Worm (Caenorhabditis elegans) whole organism, L1 larva: ENCODE data around the gene lron-4.

ENCODE experiments used
- C04F5.9 ChIP-seq: sonication (generic microtip); optimal IDR thresholded peaks from 2 replicates; lab custom pipeline; 2016; ENCODE audit warnings: missing genetic modification characterization, missing compliant biosample characterization
- C16A3.4 ChIP-seq: fragments of 150-350 bp; optimal IDR thresholded peaks from 2 replicates; lab custom pipeline; 2014; ENCODE audit warnings: missing biosample characterization, missing genetic modification characterization
- C34B4.2 ChIP-seq: sonication (generic microtip); optimal IDR thresholded peaks from 2 replicates; lab custom pipeline; 2017; ENCODE audit warnings: mild to moderate bottlenecking, missing genetic modification characterization, missing compliant biosample characterization
- aha-1 ChIP-seq: fragments of 150-350 bp; optimal IDR thresholded peaks from 2 replicates; lab custom pipeline; 2014; ENCODE audit warnings: missing biosample characterization, missing genetic modification characterization
- aly-2 ChIP-seq: fragments of 150-350 bp; optimal IDR thresholded peaks from 2 replicates; lab custom pipeline; 2014; ENCODE audit warnings: missing biosample characterization, missing genetic modification characterization
- ceh-8 ChIP-seq: fragments of 200-800 bp; sonication (Bioruptor generic); optimal IDR thresholded peaks from 2 replicates; lab custom pipeline; 2018; ENCODE audit warnings: mild to moderate bottlenecking, missing genetic modification characterization, moderate library complexity, missing compliant biosample characterization
- ceh-82 ChIP-seq, 3 experiments: fragments of 150-350 bp in 1 of 3; sonication (generic microtip) in 2 of 3; optimal IDR thresholded peaks; 2 replicates each; lab custom pipeline; 2014 to 2017; ENCODE audit warnings: missing biosample characterization in 3 of 3, missing genetic modification characterization in 3 of 3
- ces-1 ChIP-seq: fragments of 150-350 bp; optimal IDR thresholded peaks from 2 replicates; lab custom pipeline; 2014; ENCODE audit warnings: missing biosample characterization, missing genetic modification reagents, missing genetic modification characterization
- dpl-1 ChIP-seq, 3 experiments: fragments of 150-350 bp in 2 of 3; sonication (generic microtip) in 1 of 3; optimal IDR thresholded peaks; 2 replicates each; lab custom pipeline; 2014 to 2017; ENCODE audit warnings: missing biosample characterization in 3 of 3, missing genetic modification characterization in 3 of 3, missing genetic modification reagents in 3 of 3
- dsc-1 ChIP-seq: sonication (generic microtip); optimal IDR thresholded peaks from 2 replicates; lab custom pipeline; 2016; ENCODE audit warnings: mild to moderate bottlenecking, missing genetic modification characterization, missing compliant biosample characterization
- efl-1 ChIP-seq, 4 experiments: fragments of 150-350 bp; optimal IDR thresholded peaks in 3 of 4; peaks in 1 of 4; 1 replicate in 1 of 4; 2 replicates in 3 of 4; lab custom pipeline; 2014; ENCODE audit warnings: missing biosample characterization in 2 of 4, missing genetic modification characterization in 2 of 4, missing genetic modification reagents in 2 of 4
- efl-3 ChIP-seq: fragments of 200-800 bp; sonication (Bioruptor generic); optimal IDR thresholded peaks from 2 replicates; lab custom pipeline; 2018; ENCODE audit warnings: mild to moderate bottlenecking, missing genetic modification characterization, missing compliant biosample characterization
- egl-27 ChIP-seq, 2 experiments: fragments of 150-350 bp in 1 of 2; sonication (generic microtip); optimal IDR thresholded peaks; 3 replicates each; lab custom pipeline; 2017 to 2018; ENCODE audit warnings: missing biosample characterization in 2 of 2, missing genetic modification characterization in 2 of 2, missing genetic modification reagents in 2 of 2
- fkh-10 ChIP-seq: sonication (generic microtip); optimal IDR thresholded peaks from 2 replicates; lab custom pipeline; 2017; ENCODE audit warnings: missing biosample characterization, missing genetic modification reagents, missing genetic modification characterization
- fkh-8 ChIP-seq: sonication (generic microtip); optimal IDR thresholded peaks from 2 replicates; lab custom pipeline; 2016; ENCODE audit warnings: mild to moderate bottlenecking, missing genetic modification characterization, missing compliant biosample characterization
- hlh-4 ChIP-seq: sonication (generic microtip); optimal IDR thresholded peaks from 2 replicates; lab custom pipeline; 2016; ENCODE audit warnings: mild to moderate bottlenecking, missing genetic modification characterization, missing compliant biosample characterization
- hpl-2 ChIP-seq: fragments of 150-350 bp; optimal IDR thresholded peaks from 2 replicates; lab custom pipeline; 2014; ENCODE audit warnings: missing biosample characterization, missing genetic modification reagents, missing genetic modification characterization
- isw-1 ChIP-seq: fragments of 200-800 bp; sonication (Bioruptor generic); IDR thresholded peaks from 2 replicates; pipeline ENCODE4 v1.3.6; 2022; ENCODE audit warnings: missing genetic modification characterization, missing compliant biosample characterization
- jun-1 ChIP-seq: fragments of 150-350 bp; optimal IDR thresholded peaks from 2 replicates; lab custom pipeline; 2014; ENCODE audit warnings: missing biosample characterization, missing genetic modification reagents, missing genetic modification characterization
- lin-13 ChIP-seq: fragments of 150-350 bp; optimal IDR thresholded peaks from 2 replicates; lab custom pipeline; 2014; ENCODE audit warnings: missing biosample characterization, missing genetic modification reagents, missing genetic modification characterization
- lin-14 ChIP-seq: fragments of 200-800 bp; sonication (Bioruptor generic); optimal IDR thresholded peaks from 2 replicates; lab custom pipeline; 2018; ENCODE audit warnings: mild to moderate bottlenecking, missing genetic modification characterization, moderate library complexity, missing compliant biosample characterization
- lin-15B ChIP-seq: fragments of 150-350 bp; sonication (generic microtip); optimal IDR thresholded peaks from 3 replicates; lab custom pipeline; 2014; ENCODE audit warnings: missing biosample characterization, missing genetic modification characterization
- lin-35 ChIP-seq, 2 experiments: fragments of 150-350 bp; optimal IDR thresholded peaks; 2 replicates each; lab custom pipeline; 2014; ENCODE audit warnings: missing biosample characterization in 2 of 2, missing genetic modification characterization in 2 of 2, missing genetic modification reagents in 2 of 2
- lir-3 ChIP-seq: sonication (generic microtip); optimal IDR thresholded peaks from 2 replicates; lab custom pipeline; 2016; ENCODE audit warnings: mild to moderate bottlenecking, missing genetic modification characterization, moderate library complexity, missing compliant biosample characterization; ENCODE audit not compliant: poor library complexity
- mab-9 ChIP-seq: fragments of 200-800 bp; sonication (Bioruptor generic); IDR thresholded peaks from 2 replicates; pipeline ENCODE4 v1.3.6; 2022; ENCODE audit warnings: missing genetic modification reagents, missing genetic modification characterization, missing compliant biosample characterization
- mdl-1 ChIP-seq, 2 experiments: fragments of 150-350 bp; optimal IDR thresholded peaks; 2 replicates each; lab custom pipeline; 2014 to 2017; ENCODE audit warnings: missing biosample characterization in 2 of 2, missing genetic modification characterization in 2 of 2, inconsistent platforms in 1 of 2
- mef-2 ChIP-seq: fragments of 150-350 bp; optimal IDR thresholded peaks from 2 replicates; lab custom pipeline; 2014; ENCODE audit warnings: missing biosample characterization, missing genetic modification characterization
- nhr-20 ChIP-seq: sonication (generic microtip); optimal IDR thresholded peaks from 2 replicates; lab custom pipeline; 2016; ENCODE audit warnings: mild to moderate bottlenecking, missing genetic modification characterization, missing compliant biosample characterization
- nhr-28 ChIP-seq: fragments of 150-350 bp; optimal IDR thresholded peaks from 2 replicates; lab custom pipeline; 2014; ENCODE audit warnings: missing biosample characterization, missing genetic modification characterization
- nhr-47 ChIP-seq: sonication (generic microtip); optimal IDR thresholded peaks from 2 replicates; lab custom pipeline; 2016; ENCODE audit warnings: mild to moderate bottlenecking, missing genetic modification characterization, moderate library complexity, missing compliant biosample characterization
- nhr-76 ChIP-seq: sonication (generic microtip); optimal IDR thresholded peaks from 2 replicates; lab custom pipeline; 2017; ENCODE audit warnings: missing biosample characterization, missing genetic modification characterization
- nhr-77 ChIP-seq: fragments of 150-350 bp; optimal IDR thresholded peaks from 2 replicates; lab custom pipeline; 2014; ENCODE audit warnings: missing biosample characterization, missing genetic modification characterization
- nhr-84 ChIP-seq: sonication (generic microtip); optimal IDR thresholded peaks from 2 replicates; lab custom pipeline; 2017; ENCODE audit warnings: missing biosample characterization, missing genetic modification characterization
- nhr-90 ChIP-seq: sonication (generic microtip); optimal IDR thresholded peaks from 2 replicates; lab custom pipeline; 2016; ENCODE audit warnings: mild to moderate bottlenecking, missing genetic modification characterization, missing compliant biosample characterization; ENCODE audit not compliant: poor library complexity
- pax-3 ChIP-seq: fragments of 200-800 bp; sonication (Bioruptor generic); optimal IDR thresholded peaks from 2 replicates; lab custom pipeline; 2018; ENCODE audit warnings: mild to moderate bottlenecking, missing genetic modification characterization, moderate library complexity, missing compliant biosample characterization
- skn-1 ChIP-seq: fragments of 150-350 bp; optimal IDR thresholded peaks from 2 replicates; lab custom pipeline; 2014; ENCODE audit warnings: missing biosample characterization, missing genetic modification characterization
- snpc-4 ChIP-seq: fragments of 150-350 bp; optimal IDR thresholded peaks from 2 replicates; lab custom pipeline; 2014; ENCODE audit warnings: missing biosample characterization, missing genetic modification characterization
- sox-4 ChIP-seq: sonication (generic microtip); optimal IDR thresholded peaks from 2 replicates; lab custom pipeline; 2016; ENCODE audit warnings: missing genetic modification characterization, missing compliant biosample characterization
- sptf-1 ChIP-seq: fragments of 150-350 bp; optimal IDR thresholded peaks from 2 replicates; lab custom pipeline; 2014; ENCODE audit warnings: missing biosample characterization, missing genetic modification characterization
- sup-37 ChIP-seq: fragments of 200-800 bp; sonication (Bioruptor generic); optimal IDR thresholded peaks from 2 replicates; lab custom pipeline; 2018; ENCODE audit warnings: mild to moderate bottlenecking, missing genetic modification characterization, missing compliant biosample characterization
- tlp-1 ChIP-seq: fragments of 150-350 bp; optimal IDR thresholded peaks from 2 replicates; lab custom pipeline; 2014; ENCODE audit warnings: missing biosample characterization, missing genetic modification characterization
- unc-130 ChIP-seq: fragments of 150-350 bp; optimal IDR thresholded peaks from 2 replicates; lab custom pipeline; 2017; ENCODE audit warnings: missing biosample characterization, missing genetic modification characterization, inconsistent platforms
- unc-30 ChIP-seq: sonication (generic microtip); optimal IDR thresholded peaks from 2 replicates; lab custom pipeline; 2017; ENCODE audit warnings: missing biosample characterization, missing genetic modification characterization
- unc-62 ChIP-seq: fragments of 150-350 bp; optimal IDR thresholded peaks from 2 replicates; lab custom pipeline; 2014; ENCODE audit warnings: missing biosample characterization, missing genetic modification reagents, missing genetic modification characterization
- unc-98 ChIP-seq: fragments of 200-800 bp; sonication (Bioruptor generic); IDR thresholded peaks from 2 replicates; pipeline ENCODE4 v1.3.6; 2022; ENCODE audit warnings: missing genetic modification characterization, missing compliant biosample characterization
- vab-15 ChIP-seq: sonication (generic microtip); optimal IDR thresholded peaks from 2 replicates; lab custom pipeline; 2017; ENCODE audit warnings: missing genotype, mild to moderate bottlenecking, missing genetic modification characterization, missing compliant biosample characterization
- zag-1 ChIP-seq: fragments of 150-350 bp; optimal IDR thresholded peaks from 2 replicates; lab custom pipeline; 2014; ENCODE audit warnings: missing biosample characterization, missing genetic modification characterization
- ztf-11 ChIP-seq, 2 experiments: sonication (generic microtip); optimal IDR thresholded peaks; 2 replicates each; lab custom pipeline; 2016 to 2017; ENCODE audit warnings: missing genetic modification characterization in 2 of 2, missing biosample characterization in 1 of 2, missing compliant biosample characterization in 1 of 2
- ztf-4 ChIP-seq: fragments of 150-350 bp; optimal IDR thresholded peaks from 2 replicates; lab custom pipeline; 2014; ENCODE audit warnings: missing biosample characterization, missing genetic modification characterization

Gene lron-4

ce11 chrII:8112063-8112462 lies at the start of gene lron-4:
Gene lron-4, minus strand, starts transcription at chrII:8112163.
- TF ChIP-seq nhr-76 (tag; lab: Kevin White, UChicago): no peak
- peak; percentile 15 for TF ChIP-seq fkh-8
- TF ChIP-seq, all 84 proteins: peak for 1

ce11 chrII:8160916-8161315 lies 49.0 kb upstream of the lron-4 start:
- TF ChIP-seq jun-1 (tag; lab: Kevin White, UChicago) (no peak), ztf-4 (tag; lab: Kevin White, UChicago) (no peak), aly-2 (no peak), aha-1 (tag; lab: Kevin White, UChicago) (no peak), lin-35 (GFP tag; optimal IDR thresholded peaks at IDR 0.05; lab: Kevin White, UChicago) (no peak), sox-4 (no peak), nhr-76 (tag; lab: Kevin White, UChicago) (no peak), hlh-4 (no peak), isw-1 (GFP tag; lab: Robert Waterston, UW) (no peak), skn-1 (tag; lab: Kevin White, UChicago) (no peak), sup-37 (GFP tag; lab: Kevin White, UChicago) (no peak), mdl-1 (tag; optimal IDR thresholded peaks at IDR 0.05; lab: Kevin White, UChicago) (no peak), efl-3 (GFP tag; lab: Kevin White, UChicago) (no peak), lir-3 (tag; lab: Kevin White, UChicago) (no peak), nhr-90 (no peak), zag-1 (tag; lab: Kevin White, UChicago) (no peak), nhr-84 (tag; lab: Kevin White, UChicago) (no peak)

- TF ChIP-seq efl-1 (optimal IDR thresholded peaks at IDR 0.05; lab: Kevin White, UChicago): peak; percentile 85 to 86
- TF ChIP-seq efl-1 (GFP tag; optimal IDR thresholded peaks at IDR 0.05 in 1 of 2; lab: Kevin White, UChicago): peak; percentile 88 to 99
- no peak for TF ChIP-seq tlp-1 (tag; lab: Kevin White, UChicago)
- TF ChIP-seq pax-3 (tag; lab: Kevin White, UChicago): no peak
- no peak for TF ChIP-seq zag-1 (tag; lab: Kevin White, UChicago)
- peak; percentile 67 for TF ChIP-seq nhr-47 (tag; lab: Kevin White, UChicago)
- no peak for TF ChIP-seq ceh-82 (tag; optimal IDR thresholded peaks at IDR 0.05; lab: Kevin White, UChicago)
- TF ChIP-seq aly-2: no peak
- no peak for TF ChIP-seq unc-62 (GFP tag; lab: Kevin White, UChicago)
- no peak for TF ChIP-seq hpl-2 (GFP tag; lab: Kevin White, UChicago)
- TF ChIP-seq sptf-1 (tag; lab: Kevin White, UChicago): no peak
- TF ChIP-seq hlh-4: no peak
- TF ChIP-seq isw-1 (GFP tag; lab: Robert Waterston, UW): peak; percentile 29; the same call in 1 of the 2 replicates
- peak; percentile 74 for TF ChIP-seq C16A3.4 (tag; lab: Kevin White, UChicago)
- peak; percentile 37 for TF ChIP-seq nhr-77 (tag; lab: Kevin White, UChicago)
- TF ChIP-seq sox-4: no peak
- no peak for TF ChIP-seq C34B4.2 (tag; lab: Kevin White, UChicago)
- peak; percentile 61 for TF ChIP-seq nhr-20 (tag; lab: Kevin White, UChicago)
- TF ChIP-seq vab-15: no peak
- no peak for TF ChIP-seq ztf-4 (tag; lab: Kevin White, UChicago)
- TF ChIP-seq ztf-11 (tag; optimal IDR thresholded peaks at IDR 0.05; lab: Kevin White, UChicago): no peak
- peak; percentile 3 for TF ChIP-seq unc-130 (tag; lab: Kevin White, UChicago)
- TF ChIP-seq egl-27 (tag; optimal IDR thresholded peaks at IDR 0.05; lab: Kevin White, UChicago): no peak
- TF ChIP-seq ces-1 (GFP tag; lab: Kevin White, UChicago): no peak
- no peak for TF ChIP-seq ceh-8
- no peak for TF ChIP-seq snpc-4
- peak; percentile 83 to 90 (median 89) for TF ChIP-seq dpl-1 (GFP tag; optimal IDR thresholded peaks at IDR 0.05; lab: Kevin White, UChicago)
- TF ChIP-seq lin-14: peak; percentile 45
- TF ChIP-seq lin-13 (GFP tag; lab: Kevin White, UChicago): no peak
- no peak for TF ChIP-seq unc-30 (tag; lab: Kevin White, UChicago)
- no peak for TF ChIP-seq mab-9
- TF ChIP-seq unc-98 (GFP tag; lab: Robert Waterston, UW): no peak
- TF ChIP-seq fkh-10 (GFP tag; lab: Kevin White, UChicago): no peak
- TF ChIP-seq mef-2 (tag; lab: Kevin White, UChicago): no peak
- no peak for TF ChIP-seq dsc-1 (tag; lab: Kevin White, UChicago)
- TF ChIP-seq lin-15B (tag; lab: Kevin White, UChicago): peak; percentile 62
- TF ChIP-seq C04F5.9: peak; percentile 64
- TF ChIP-seq jun-1 (tag; lab: Kevin White, UChicago): no peak
- no peak for TF ChIP-seq nhr-28 (tag; lab: Kevin White, UChicago)
Observed at ce11 chrII:8157991-8158390, 46.0 kb upstream of the lron-4 start, which contains the start of gene pch-2. Gene pch-2, plus strand, starts transcription at chrII:8158349.
